Fruit fly (Drosophila melanogaster) whole organism, prepupa: ENCODE results near the gene gzl.
A peak's percentile ranks its signal among the peaks of the same experiment; 100 is the strongest.

Experiments
- Blimp-1 ChIP-seq: fragments of 200-800 bp; sonication (Bioruptor generic); optimal IDR thresholded peaks from 3 replicates; lab custom pipeline; 2017; ENCODE audit warnings: missing biosample characterization, missing genetic modification characterization, mild to moderate bottlenecking, moderate library complexity, missing genetic modification reagents
- CG10631 ChIP-seq: fragments of 200-800 bp; sonication (Bioruptor generic); optimal IDR thresholded peaks from 2 replicates; lab custom pipeline; 2016; ENCODE audit warnings: missing biosample characterization, missing genetic modification characterization
- CG10669 ChIP-seq: fragments of 200-800 bp; sonication (Bioruptor generic); optimal IDR thresholded peaks from 3 replicates; lab custom pipeline; 2018; ENCODE audit warnings: missing biosample characterization, mild to moderate bottlenecking, missing genetic modification characterization, moderate library complexity
- CG11902 ChIP-seq: fragments of 200-800 bp; sonication (Bioruptor generic); optimal IDR thresholded peaks from 3 replicates; lab custom pipeline; 2016; ENCODE audit warnings: missing biosample characterization, missing genetic modification characterization
- CG15336 ChIP-seq: fragments of 200-800 bp; sonication (Bioruptor generic); IDR thresholded peaks from 2 replicates; pipeline ENCODE4 v1.3.6; 2022; ENCODE audit warnings: missing biosample characterization, missing genetic modification characterization
- CG1621 ChIP-seq: fragments of 200-800 bp; sonication (Bioruptor generic); optimal IDR thresholded peaks from 3 replicates; lab custom pipeline; 2018; ENCODE audit warnings: missing biosample characterization, mild to moderate bottlenecking, missing genetic modification characterization
- CG16779 ChIP-seq: fragments of 200-800 bp; sonication (Bioruptor generic); optimal IDR thresholded peaks from 3 replicates; lab custom pipeline; 2017; ENCODE audit warnings: missing biosample characterization, mild to moderate bottlenecking, missing genetic modification characterization
- CG31627 ChIP-seq: fragments of 200-800 bp; sonication (Bioruptor generic); optimal IDR thresholded peaks from 3 replicates; lab custom pipeline; 2016; ENCODE audit warnings: missing biosample characterization, missing genetic modification characterization
- CG32006 ChIP-seq: fragments of 200-800 bp; sonication (Bioruptor generic); optimal IDR thresholded peaks from 3 replicates; lab custom pipeline; 2017; ENCODE audit warnings: missing biosample characterization, mild to moderate bottlenecking, missing genetic modification characterization
- CG4318 ChIP-seq: fragments of 200-800 bp; sonication (Bioruptor generic); optimal IDR thresholded peaks from 3 replicates; lab custom pipeline; 2017; ENCODE audit warnings: missing biosample characterization, mild to moderate bottlenecking, missing genetic modification characterization
- CG6808 ChIP-seq: fragments of 200-800 bp; sonication (Bioruptor generic); optimal IDR thresholded peaks from 3 replicates; lab custom pipeline; 2017; ENCODE audit warnings: missing biosample characterization, missing genetic modification characterization, mild to moderate bottlenecking, moderate library complexity, missing genetic modification reagents
- CG6854 ChIP-seq: fragments of 200-800 bp; sonication (Bioruptor generic); optimal IDR thresholded peaks from 2 replicates; lab custom pipeline; 2017; ENCODE audit warnings: missing biosample characterization, mild to moderate bottlenecking, missing genetic modification characterization
- CG8319 ChIP-seq: fragments of 200-800 bp; sonication (Bioruptor generic); optimal IDR thresholded peaks from 3 replicates; lab custom pipeline; 2016; ENCODE audit warnings: missing biosample characterization, missing genetic modification characterization
- CG8632 ChIP-seq: fragments of 200-800 bp; sonication (Bioruptor generic); optimal IDR thresholded peaks from 3 replicates; lab custom pipeline; 2016; ENCODE audit warnings: missing biosample characterization, missing genetic modification characterization
- CG9139 ChIP-seq: fragments of 200-800 bp; sonication (Bioruptor generic); optimal IDR thresholded peaks from 3 replicates; lab custom pipeline; 2017; ENCODE audit warnings: missing biosample characterization, mild to moderate bottlenecking, missing genetic modification characterization
- Eip75B ChIP-seq: fragments of 200-800 bp; sonication (Bioruptor generic); optimal IDR thresholded peaks from 3 replicates; lab custom pipeline; 2016; ENCODE audit warnings: missing biosample characterization, missing genetic modification characterization
- Eip78C ChIP-seq: fragments of 200-800 bp; sonication (Bioruptor generic); peaks from one replicate; lab custom pipeline; 2016; ENCODE audit warnings: missing biosample characterization, missing genetic modification characterization
- Eip93F ChIP-seq: fragments of 200-800 bp; sonication (Bioruptor generic); optimal IDR thresholded peaks from 2 replicates; lab custom pipeline; 2016; ENCODE audit warnings: missing biosample characterization, mild to moderate bottlenecking, missing genetic modification characterization
- Ets21C ChIP-seq: fragments of 200-800 bp; sonication (Bioruptor generic); optimal IDR thresholded peaks from 3 replicates; lab custom pipeline; 2016; ENCODE audit warnings: missing biosample characterization, missing genetic modification characterization
- Gug ChIP-seq: fragments of 200-800 bp; sonication (Bioruptor generic); IDR thresholded peaks from 2 replicates; pipeline ENCODE4 v1.3.6; 2022; ENCODE audit warnings: missing biosample characterization, missing genetic modification characterization
- Hr39 ChIP-seq: fragments of 200-800 bp; sonication (Bioruptor generic); optimal IDR thresholded peaks from 2 replicates; lab custom pipeline; 2016; ENCODE audit warnings: missing biosample characterization, missing genetic modification characterization
- Hr4 ChIP-seq: fragments of 200-800 bp; sonication (Bioruptor generic); optimal IDR thresholded peaks from 3 replicates; lab custom pipeline; 2016; ENCODE audit warnings: missing biosample characterization, missing genetic modification characterization
- Lpt ChIP-seq: fragments of 200-800 bp; sonication (Bioruptor generic); optimal IDR thresholded peaks from 3 replicates; lab custom pipeline; 2016; ENCODE audit warnings: missing biosample characterization, missing genetic modification characterization
- Met ChIP-seq: fragments of 200-800 bp; sonication (Bioruptor generic); optimal IDR thresholded peaks from 3 replicates; lab custom pipeline; 2016; ENCODE audit warnings: missing biosample characterization, missing genetic modification characterization
- Sox102F ChIP-seq: fragments of 200-800 bp; sonication (Bioruptor generic); optimal IDR thresholded peaks from 2 replicates; lab custom pipeline; 2016; ENCODE audit warnings: missing biosample characterization, mild to moderate bottlenecking, missing genetic modification characterization
- Sox14 ChIP-seq: fragments of 200-800 bp; sonication (Bioruptor generic); optimal IDR thresholded peaks from 3 replicates; lab custom pipeline; 2016; ENCODE audit warnings: missing biosample characterization, missing genetic modification characterization
- achi ChIP-seq: fragments of 200-800 bp; sonication (Bioruptor generic); optimal IDR thresholded peaks from 3 replicates; lab custom pipeline; 2016; ENCODE audit warnings: missing biosample characterization, missing genetic modification characterization
- acj6 ChIP-seq: fragments of 200-800 bp; sonication (Bioruptor generic); optimal IDR thresholded peaks from 3 replicates; lab custom pipeline; 2016; ENCODE audit warnings: missing biosample characterization, missing genetic modification characterization
- dac ChIP-seq: fragments of 200-800 bp; sonication (Bioruptor generic); optimal IDR thresholded peaks from 2 replicates; lab custom pipeline; 2017; ENCODE audit warnings: missing biosample characterization, mild to moderate bottlenecking, missing genetic modification characterization
- dsx ChIP-seq: fragments of 200-800 bp; optimal IDR thresholded peaks from 3 replicates; lab custom pipeline; 2019; ENCODE audit warnings: missing biosample characterization, mild to moderate bottlenecking, missing genetic modification characterization, moderate library complexity; ENCODE audit not compliant: poor library complexity, severe bottlenecking
- eg ChIP-seq: fragments of 200-800 bp; sonication (Bioruptor generic); IDR thresholded peaks from 3 replicates; pipeline ENCODE4 v1.3.6; 2022; ENCODE audit warnings: missing biosample characterization, missing genetic modification characterization
- esn ChIP-seq: fragments of 200-800 bp; sonication (Bioruptor generic); optimal IDR thresholded peaks from 2 replicates; lab custom pipeline; 2016; ENCODE audit warnings: missing biosample characterization, mild to moderate bottlenecking, missing genetic modification characterization, moderate library complexity
- fd85E ChIP-seq: fragments of 200-800 bp; sonication (Bioruptor generic); optimal IDR thresholded peaks from 3 replicates; lab custom pipeline; 2016; ENCODE audit warnings: missing biosample characterization, missing genetic modification characterization
- lz ChIP-seq: fragments of 200-800 bp; sonication (Bioruptor generic); optimal IDR thresholded peaks from 3 replicates; lab custom pipeline; 2016; ENCODE audit warnings: missing biosample characterization, missing genetic modification characterization
- net ChIP-seq: fragments of 200-800 bp; sonication (Bioruptor generic); optimal IDR thresholded peaks from 3 replicates; lab custom pipeline; 2016; ENCODE audit warnings: missing biosample characterization, missing genetic modification characterization
- pdm3 ChIP-seq: fragments of 200-800 bp; sonication (Bioruptor generic); optimal IDR thresholded peaks from 3 replicates; lab custom pipeline; 2016; ENCODE audit warnings: missing biosample characterization, missing genetic modification characterization
- salr ChIP-seq, 2 experiments: fragments of 200-800 bp; sonication (Bioruptor generic); optimal IDR thresholded peaks; 3 replicates each; lab custom pipeline; 2016 to 2018; ENCODE audit warnings: missing biosample characterization in 2 of 2, missing genetic modification characterization in 2 of 2, mild to moderate bottlenecking in 1 of 2
- ss ChIP-seq, 2 experiments: fragments of 200-800 bp; sonication (Bioruptor generic); optimal IDR thresholded peaks; 2 replicates in 1 of 2; 3 replicates in 1 of 2; lab custom pipeline; 2017 to 2018; ENCODE audit warnings: mild to moderate bottlenecking in 2 of 2, missing biosample characterization in 2 of 2, missing genetic modification characterization in 2 of 2, moderate library complexity in 1 of 2
- svp ChIP-seq: fragments of 200-800 bp; sonication (Bioruptor generic); peaks from one replicate; lab custom pipeline; 2016; ENCODE audit warnings: missing biosample characterization, missing genetic modification characterization
- topi ChIP-seq: fragments of 200-800 bp; sonication (Bioruptor generic); optimal IDR thresholded peaks from 3 replicates; lab custom pipeline; 2016; ENCODE audit warnings: missing biosample characterization, missing genetic modification characterization
- vri ChIP-seq: fragments of 200-800 bp; sonication (Bioruptor generic); optimal IDR thresholded peaks from 3 replicates; lab custom pipeline; 2016; ENCODE audit warnings: missing biosample characterization, mild to moderate bottlenecking, missing genetic modification characterization

The gzl gene

dm6 chr3R:6397611-6398092 is 14.9 kb downstream of the gzl start (continued):
- TF ChIP-seq dsx (peak; percentile 42), Hr39 (GFP tag; lab: Kevin White, UChicago) (peak; percentile 74), CG11902 (GFP tag; lab: Kevin White, UChicago) (peak; percentile 40), CG16779 (tag; lab: Kevin White, UChicago) (no peak), esn (GFP tag; lab: Kevin White, UChicago) (peak; percentile 72), svp (GFP tag; lab: Kevin White, UChicago) (peak; percentile 83), pdm3 (GFP tag; lab: Kevin White, UChicago) (peak; percentile 39), topi (peak; percentile 60), CG6808 (GFP tag; lab: Kevin White, UChicago) (no peak), Eip75B (GFP tag; lab: Kevin White, UChicago) (peak; percentile 54), CG10631 (GFP tag; lab: Kevin White, UChicago) (peak; percentile 20), salr (GFP tag; optimal IDR thresholded peaks at IDR 0.05; lab: Kevin White, UChicago) (no peak), Eip78C (GFP tag; lab: Kevin White, UChicago) (peak; percentile 81), CG15336 (GFP tag; lab: Robert Waterston, UW) (peak; percentile 48; the same call in 1 of the 2 replicates), ss (GFP tag; optimal IDR thresholded peaks at IDR 0.05; lab: Kevin White, UChicago) (peak in 1 of 2 experiments; percentile 9), dac (GFP tag; lab: Kevin White, UChicago) (no peak), Sox102F (GFP tag; lab: Kevin White, UChicago) (peak; percentile 55), lz (peak; percentile 64), CG6854 (GFP tag; lab: Kevin White, UChicago) (no peak), Lpt (GFP tag; lab: Kevin White, UChicago) (no peak), fd85E (peak; percentile 19), Met (GFP tag; lab: Kevin White, UChicago) (peak; percentile 67), CG10669 (GFP tag; lab: Kevin White, UChicago) (peak; percentile 32)

- TF ChIP-seq Sox102F (GFP tag; lab: Kevin White, UChicago) (peak; percentile 9), net (GFP tag; lab: Kevin White, UChicago) (no peak)
- TF ChIP-seq, all 60 proteins: peak for 1
These were observed 16.6 kb downstream of the gzl start for dm6 chr3R:6399289-6399688.

- no peak for TF ChIP-seq Ets21C (GFP tag; lab: Kevin White, UChicago)
- no peak for TF ChIP-seq CG31627 (GFP tag; lab: Kevin White, UChicago)
- TF ChIP-seq ss (GFP tag; optimal IDR thresholded peaks at IDR 0.05; lab: Kevin White, UChicago): no peak
- TF ChIP-seq Hr4 (GFP tag; lab: Kevin White, UChicago): no peak
- no peak for TF ChIP-seq vri
- TF ChIP-seq CG8632 (GFP tag; lab: Kevin White, UChicago): no peak
- TF ChIP-seq eg (GFP tag; lab: Robert Waterston, UW): no peak
- TF ChIP-seq Gug (GFP tag; lab: Robert Waterston, UW): no peak
- no peak for TF ChIP-seq Blimp-1 (GFP tag; lab: Kevin White, UChicago)
These were observed 17.0 kb downstream of the gzl start for dm6 chr3R:6399752-6400151.

- no peak for TF ChIP-seq Eip78C (GFP tag; lab: Kevin White, UChicago)
- no peak for TF ChIP-seq Sox102F (GFP tag; lab: Kevin White, UChicago)
- no peak for TF ChIP-seq CG9139 (GFP tag; lab: Kevin White, UChicago)
- no peak for TF ChIP-seq CG8319 (GFP tag; lab: Kevin White, UChicago)
- peak in 1 of 2 experiments; percentile 7 for TF ChIP-seq ss (GFP tag; optimal IDR thresholded peaks at IDR 0.05; lab: Kevin White, UChicago)
- TF ChIP-seq CG11902 (GFP tag; lab: Kevin White, UChicago): no peak
- TF ChIP-seq CG4318 (GFP tag; lab: Kevin White, UChicago): no peak
- TF ChIP-seq CG6854 (GFP tag; lab: Kevin White, UChicago): peak; percentile 76
- no peak for TF ChIP-seq CG10669 (GFP tag; lab: Kevin White, UChicago)
- no peak for TF ChIP-seq acj6
- TF ChIP-seq Sox14: peak; percentile 26
- TF ChIP-seq esn (GFP tag; lab: Kevin White, UChicago): no peak
- TF ChIP-seq achi (GFP tag; lab: Kevin White, UChicago): no peak
- no peak for TF ChIP-seq CG15336 (GFP tag; lab: Robert Waterston, UW)
- TF ChIP-seq Eip93F (GFP tag; lab: Kevin White, UChicago): no peak
- TF ChIP-seq CG1621 (tag; lab: Kevin White, UChicago): no peak
- peak; percentile 5 for TF ChIP-seq vri
- no peak for TF ChIP-seq salr (GFP tag; optimal IDR thresholded peaks at IDR 0.05; lab: Kevin White, UChicago)
- no peak for TF ChIP-seq Eip75B (GFP tag; lab: Kevin White, UChicago)
- TF ChIP-seq CG31627 (GFP tag; lab: Kevin White, UChicago): no peak
- TF ChIP-seq Hr39 (GFP tag; lab: Kevin White, UChicago): no peak
- no peak for TF ChIP-seq net (GFP tag; lab: Kevin White, UChicago)
- no peak for TF ChIP-seq Ets21C (GFP tag; lab: Kevin White, UChicago)
- TF ChIP-seq CG32006: no peak
- no peak for TF ChIP-seq CG8632 (GFP tag; lab: Kevin White, UChicago)
These were observed 18.2 kb downstream of the gzl start for dm6 chr3R:6400710-6401521.
